Worm (Caenorhabditis elegans): ENCODE measurements around the gene cct-4.
A peak's percentile ranks its signal among the peaks of the same experiment; 100 is the strongest.

Gene cct-4

ce11 chrII:8278415-8278814, 5.1 kb upstream of the cct-4 start, which contains the start of the genes mrpl-10 and clec-142:
TSS of gene mrpl-10 (minus strand) at chrII:8278515.
TSS of gene clec-142 (plus strand) at chrII:8278678.
- TF ChIP-seq let-607 (tag; optimal IDR thresholded peaks at IDR 0.05) (no peak), fkh-3 (tag; optimal IDR thresholded peaks at IDR 0.05) (no peak), F10E7.11 (tag; optimal IDR thresholded peaks at IDR 0.05) (no peak), ama-1 (optimal IDR thresholded peaks at IDR 0.05) (no peak), ama-1 (GFP tag; optimal IDR thresholded peaks at IDR 0.05) (no peak), Y53F4B.3 (GFP tag; IDR thresholded peaks at IDR 0.05) (no peak), hlh-12 (tag; optimal IDR thresholded peaks at IDR 0.05) (no peak), F37B4.10 (GFP tag; IDR thresholded peaks at IDR 0.05) (no peak), F23B12.7 (tag; optimal IDR thresholded peaks at IDR 0.05; ENCODE audit: insufficient read depth) (no peak), C06A6.2 (GFP tag; conservative IDR thresholded peaks at IDR 0.05) (no peak), attf-5 (GFP tag; optimal IDR thresholded peaks at IDR 0.05) (no peak), pbrm-1 (GFP tag; IDR thresholded peaks at IDR 0.05) (no peak), ets-4 (GFP tag; optimal IDR thresholded peaks at IDR 0.05) (no peak), rcor-1 (GFP tag; IDR thresholded peaks at IDR 0.05) (no peak), Y79H2A.3 (GFP tag; conservative IDR thresholded peaks at IDR 0.05) (no peak), efl-1 (GFP tag; optimal IDR thresholded peaks at IDR 0.05) (no peak), ceh-58 (GFP tag; IDR thresholded peaks at IDR 0.05) (no peak)

ce11 chrII:8285837-8286236, 2.4 kb downstream of the cct-4 start:
- peak; percentile 33 for TF ChIP-seq snpc-4 (GFP tag; optimal IDR thresholded peaks at IDR 0.05)
- peak in 3 of 4 experiments; percentile 40 to 91 (median 89) for TF ChIP-seq snpc-4 (tag; optimal IDR thresholded peaks at IDR 0.05)
- TF ChIP-seq attf-6 (GFP tag; IDR thresholded peaks at IDR 0.05) = peak; percentile 80; the same call in 1 of the 2 replicates
- 0 out of 2 replicates have a peak, but pooled peaks have one; percentile 19 for TF ChIP-seq cebp-2 (GFP tag; IDR thresholded peaks at IDR 0.05)
- 0 out of 2 replicates have a peak, but pooled peaks have one; percentile 17 for TF ChIP-seq mcd-1 (GFP tag; IDR thresholded peaks at IDR 0.05)
- TF ChIP-seq madf-6 (GFP tag; IDR thresholded peaks at IDR 0.05) = 0 out of 2 replicates have a peak, but pooled peaks have one; percentile 10
- TF ChIP-seq snpc-1.1 (tag; optimal IDR thresholded peaks at IDR 0.05; ENCODE audit: insufficient read depth) = peak; percentile 80
- TF ChIP-seq B0336.3 (GFP tag; IDR thresholded peaks at IDR 0.05) = 0 out of 2 replicates have a peak, but pooled peaks have one; percentile 6
- TF ChIP-seq pbrm-1 (GFP tag; IDR thresholded peaks at IDR 0.05) = peak; percentile 69
- TF ChIP-seq Y56A3A.18 (GFP tag; IDR thresholded peaks at IDR 0.05) = 0 out of 2 replicates have a peak, but pooled peaks have one; percentile 30

- TF ChIP-seq K12H6.12 (tag; optimal IDR thresholded peaks at IDR 0.05) (no peak), ceh-40 (GFP tag; IDR thresholded peaks at IDR 0.05) (no peak), akir-1 (GFP tag; optimal IDR thresholded peaks at IDR 0.05) (no peak), Y56A3A.18 (GFP tag; IDR thresholded peaks at IDR 0.05) (no peak), snpc-1.1 (tag; optimal IDR thresholded peaks at IDR 0.05; ENCODE audit: insufficient read depth) (no peak), F37B4.10 (GFP tag; IDR thresholded peaks at IDR 0.05) (no peak), madf-3 (GFP tag; IDR thresholded peaks at IDR 0.05) (no peak), tbp1 (GFP tag; optimal IDR thresholded peaks at IDR 0.05) (no peak), unc-62 (GFP tag; optimal IDR thresholded peaks at IDR 0.05) (no peak), mxl-1 (tag; optimal IDR thresholded peaks at IDR 0.05) (no peak), cebp-1 (GFP tag; IDR thresholded peaks at IDR 0.05) (no peak), cebp-1 (tag; optimal IDR thresholded peaks at IDR 0.05) (no peak), ceh-79 (tag; optimal IDR thresholded peaks at IDR 0.05) (no peak), nfya-2 (GFP tag; IDR thresholded peaks at IDR 0.05) (no peak)
Observed at ce11 chrII:8295296-8295695, 11.8 kb downstream of the cct-4 start, which contains the start of gene nlp-55. TSS of gene nlp-55 (minus strand) at chrII:8295396.

Measured in whole organism, young adult.